Fruit fly (Drosophila melanogaster) whole organism: ENCODE data around the gene alpha-Est10.

Experiments used
- CG8478 ChIP-seq: fragments of >200 bp; optimal IDR thresholded peaks from 2 replicates; lab custom pipeline; 2018; ENCODE audit warnings: inconsistent platforms
- Dll ChIP-seq: fragments of >200 bp; optimal IDR thresholded peaks from 2 replicates; lab custom pipeline; 2017
- EcR ChIP-seq, 2 experiments: fragments of >200 bp; optimal IDR thresholded peaks; 2 replicates each; lab custom pipeline; 2017; ENCODE audit warnings: missing biosample characterization in 2 of 2, missing genetic modification characterization in 2 of 2, missing genetic modification reagents in 2 of 2
- pan ChIP-seq: fragments of >200 bp; optimal IDR thresholded peaks from 2 replicates; lab custom pipeline; 2017
- psq ChIP-seq: fragments of >200 bp; optimal IDR thresholded peaks from 2 replicates; lab custom pipeline; 2017
- usp ChIP-seq: fragments of >200 bp; optimal IDR thresholded peaks from 2 replicates; lab custom pipeline; 2017; ENCODE audit warnings: missing biosample characterization, missing genetic modification characterization, mixed read lengths

The alpha-Est10 gene

DNA sequence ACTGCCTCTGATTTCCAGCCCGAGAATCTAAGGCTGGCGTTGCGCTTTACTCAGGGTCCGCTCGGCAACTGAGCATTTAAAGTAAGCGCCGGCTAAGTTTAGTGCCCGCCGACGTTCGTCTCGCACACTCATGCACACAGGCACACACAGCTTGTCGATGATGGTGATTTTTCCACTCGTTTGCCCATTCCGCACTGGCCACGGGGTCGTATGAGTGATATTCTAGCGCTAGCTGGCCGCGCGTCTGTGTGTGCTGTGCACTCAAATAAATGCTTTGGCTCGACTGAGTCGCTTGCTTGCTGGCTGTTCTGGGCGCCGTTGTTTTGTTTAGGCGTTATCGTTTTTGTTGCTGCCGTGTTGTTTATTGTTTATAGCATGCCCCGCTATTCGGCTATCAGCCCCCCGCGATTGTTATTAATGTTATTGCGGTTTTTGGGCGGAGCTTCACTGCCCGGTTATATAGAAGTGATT lies 22.0 kb upstream of the alpha-Est10 start, which contains the start of gene alpha-Est8:
TSS of gene alpha-Est8 (minus strand) at position 72 of the 471 bp plus-strand sequence.
- TF ChIP-seq usp (GFP tag; lab: Kevin White, UChicago) (no peak), pan (no peak), EcR (GFP tag; optimal IDR thresholded peaks at IDR 0.05; lab: Kevin White, UChicago) (no peak), psq (lab: Kevin White, UChicago) (no peak), Dll (lab: Kevin White, UChicago) (no peak), CG8478 (no peak)

dm6 chr3R:7514232-7514863 lies 20.7 kb upstream of the alpha-Est10 start:
- no peak for TF ChIP-seq Dll (lab: Kevin White, UChicago)
- no peak for TF ChIP-seq pan
- TF ChIP-seq CG8478 = no peak
- TF ChIP-seq usp (GFP tag; lab: Kevin White, UChicago) = no peak
- no peak for TF ChIP-seq psq (lab: Kevin White, UChicago)
- no peak for TF ChIP-seq EcR (GFP tag; optimal IDR thresholded peaks at IDR 0.05; lab: Kevin White, UChicago)

- no peak for TF ChIP-seq EcR (GFP tag; optimal IDR thresholded peaks at IDR 0.05; lab: Kevin White, UChicago)
- TF ChIP-seq Dll (lab: Kevin White, UChicago) = no peak
- TF ChIP-seq usp (GFP tag; lab: Kevin White, UChicago) = no peak
- no peak for TF ChIP-seq pan
- no peak for TF ChIP-seq psq (lab: Kevin White, UChicago)
- TF ChIP-seq CG8478 = no peak
These were observed 14.7 kb upstream of the alpha-Est10 start for dm6 chr3R:7508198-7508837.

DNA sequence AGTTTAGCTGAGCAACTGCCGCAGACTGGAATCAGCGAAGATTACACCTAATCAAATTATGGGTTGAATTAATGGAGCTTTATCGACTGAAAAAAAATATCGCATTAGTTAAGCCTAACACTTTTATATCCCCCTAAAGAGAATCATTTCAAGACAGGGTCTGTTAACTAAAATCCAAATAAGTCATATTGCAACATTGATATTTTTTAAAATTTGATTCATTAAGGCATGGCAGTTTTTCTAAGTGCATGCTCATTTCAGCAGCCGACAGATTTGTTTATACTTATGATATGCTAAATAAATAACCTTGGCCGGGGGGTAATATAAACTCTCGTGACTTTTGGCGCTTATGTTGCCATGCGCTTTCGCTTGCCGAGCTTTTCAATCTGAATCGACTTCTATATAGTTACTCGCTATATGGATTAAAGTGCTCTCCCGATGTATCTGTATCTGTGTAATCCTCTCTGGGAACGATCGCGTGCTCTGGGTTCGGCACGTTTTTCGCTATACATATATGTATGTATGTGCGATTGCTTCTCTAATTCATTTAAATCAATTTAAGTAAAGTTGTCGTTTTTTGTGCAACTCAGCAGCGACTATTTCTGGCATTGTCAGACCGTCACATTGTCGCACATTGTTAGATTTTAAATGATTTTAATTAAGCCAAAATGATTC lies 12.8 kb upstream of the alpha-Est10 start:
- no peak for TF ChIP-seq EcR (GFP tag; optimal IDR thresholded peaks at IDR 0.05; lab: Kevin White, UChicago)
- no peak for TF ChIP-seq pan
- no peak for TF ChIP-seq Dll (lab: Kevin White, UChicago)
- TF ChIP-seq usp (GFP tag; lab: Kevin White, UChicago) = no peak
- no peak for TF ChIP-seq psq (lab: Kevin White, UChicago)
- TF ChIP-seq CG8478 = no peak

dm6 chr3R:7504989-7505761 lies 11.5 kb upstream of the alpha-Est10 start, which contains the start of gene alpha-Est9:
Gene alpha-Est9, minus strand, starts transcription at chr3R:7505098.
- TF ChIP-seq usp (GFP tag; lab: Kevin White, UChicago) = no peak
- no peak for TF ChIP-seq Dll (lab: Kevin White, UChicago)
- no peak for TF ChIP-seq psq (lab: Kevin White, UChicago)

dm6 chr3R:7503216-7503615 lies 9.6 kb upstream of the alpha-Est10 start:
- TF ChIP-seq CG8478 (no peak), Dll (lab: Kevin White, UChicago) (no peak), psq (lab: Kevin White, UChicago) (no peak), EcR (GFP tag; optimal IDR thresholded peaks at IDR 0.05; lab: Kevin White, UChicago) (no peak), usp (GFP tag; lab: Kevin White, UChicago) (no peak), pan (no peak)

dm6 chr3R:7502276-7502675 lies 8.6 kb upstream of the alpha-Est10 start, which contains the start of gene Mics1:
Gene Mics1, minus strand, starts transcription at chr3R:7502376.
- TF ChIP-seq EcR (GFP tag; optimal IDR thresholded peaks at IDR 0.05; lab: Kevin White, UChicago) (no peak), psq (lab: Kevin White, UChicago) (no peak), pan (no peak), Dll (lab: Kevin White, UChicago) (no peak), usp (GFP tag; lab: Kevin White, UChicago) (no peak), CG8478 (no peak)

dm6 chr3R:7500513-7500912 lies 6.9 kb upstream of the alpha-Est10 start:
- TF ChIP-seq CG8478 = no peak
- TF ChIP-seq psq (lab: Kevin White, UChicago) = no peak
- no peak for TF ChIP-seq Dll (lab: Kevin White, UChicago)
- TF ChIP-seq usp (GFP tag; lab: Kevin White, UChicago) = no peak
- no peak for TF ChIP-seq EcR (GFP tag; optimal IDR thresholded peaks at IDR 0.05; lab: Kevin White, UChicago)
- TF ChIP-seq pan = no peak

dm6 chr3R:7499488-7499887 lies 5.8 kb upstream of the alpha-Est10 start:
- TF ChIP-seq psq (lab: Kevin White, UChicago) = no peak
- no peak for TF ChIP-seq Dll (lab: Kevin White, UChicago)
- no peak for TF ChIP-seq EcR (GFP tag; optimal IDR thresholded peaks at IDR 0.05; lab: Kevin White, UChicago)
- TF ChIP-seq CG8478 = no peak
- no peak for TF ChIP-seq usp (GFP tag; lab: Kevin White, UChicago)
- TF ChIP-seq pan = no peak

DNA sequence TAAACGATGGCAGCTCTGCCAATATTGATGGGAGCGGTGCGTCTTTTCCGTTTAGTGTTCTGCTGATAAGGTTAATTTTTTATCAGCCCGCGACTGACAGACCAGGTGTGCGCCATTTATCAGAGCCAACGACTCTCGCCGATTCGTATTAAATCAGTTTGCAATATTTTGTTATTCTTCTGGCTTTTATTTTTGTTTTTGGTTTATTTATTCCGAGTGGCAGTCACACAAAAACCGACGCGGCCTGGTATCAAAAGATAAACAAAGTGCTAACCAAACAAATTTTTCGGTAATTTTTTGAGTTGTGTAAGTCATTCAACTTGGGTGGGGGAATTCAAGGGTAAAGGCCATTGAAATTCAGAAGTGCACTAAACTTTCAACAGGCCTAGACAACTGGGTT lies 3.8 kb upstream of the alpha-Est10 start:
- TF ChIP-seq pan (no peak), Dll (lab: Kevin White, UChicago) (no peak), psq (lab: Kevin White, UChicago) (no peak), EcR (GFP tag; optimal IDR thresholded peaks at IDR 0.05; lab: Kevin White, UChicago) (no peak), usp (GFP tag; lab: Kevin White, UChicago) (no peak)

DNA sequence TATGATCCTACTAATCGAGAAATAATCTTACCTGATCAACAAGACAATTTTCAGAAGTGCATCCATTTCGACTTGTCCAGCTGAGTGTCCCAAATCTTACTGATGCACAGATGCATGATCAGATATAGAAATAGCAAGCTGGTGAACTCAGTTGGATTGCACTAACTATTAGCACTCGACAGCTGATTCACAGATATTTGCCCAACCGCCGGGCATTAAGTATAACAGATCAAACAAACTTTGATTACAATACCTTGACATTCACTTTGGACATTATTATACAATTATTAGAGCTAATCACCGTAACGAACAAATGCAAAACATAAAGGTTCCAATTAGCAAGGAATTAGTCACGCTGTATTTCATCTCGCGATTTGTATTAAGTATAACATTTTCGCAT lies 474 bp downstream of the alpha-Est10 start, which contains the start of gene CG42656:
TSS of gene CG42656 (minus strand) at position 101 of the 400 bp plus-strand sequence.
- no peak for TF ChIP-seq usp (GFP tag; lab: Kevin White, UChicago)
- no peak for TF ChIP-seq EcR (GFP tag; optimal IDR thresholded peaks at IDR 0.05; lab: Kevin White, UChicago)
- TF ChIP-seq pan = no peak
- no peak for TF ChIP-seq Dll (lab: Kevin White, UChicago)
- no peak for TF ChIP-seq psq (lab: Kevin White, UChicago)
- no peak for TF ChIP-seq CG8478
